Worm (Caenorhabditis elegans): ENCODE results near the gene sre-26.
"Not testable (repeated sequence)": the region's sequence is repeated elsewhere in the genome, so short reads cannot be mapped to it uniquely, and the experiment has no call there.

Gene sre-26

ce11 chrII:12420486-12420885 lies at the start of gene sre-26:
sre-26 (minus strand) TSS chrII:12420586.
- TF ChIP-seq W03F9.2 (tag; optimal IDR thresholded peaks at IDR 0.05) (no peak), dao-5 (tag; optimal IDR thresholded peaks at IDR 0.05) (no peak), him-1 (tag; optimal IDR thresholded peaks at IDR 0.05) (no peak)

ce11 chrII:12467047-12467446 lies 46.7 kb upstream of the sre-26 start, which contains the start of gene srg-16:
srg-16 (plus strand) TSS chrII:12467133.
- TF ChIP-seq dao-5 (tag; optimal IDR thresholded peaks at IDR 0.05): no peak
- no peak for TF ChIP-seq W03F9.2 (tag; optimal IDR thresholded peaks at IDR 0.05)
- no peak for TF ChIP-seq him-1 (tag; optimal IDR thresholded peaks at IDR 0.05)

- TF ChIP-seq dao-5 (tag; optimal IDR thresholded peaks at IDR 0.05) (no peak), W03F9.2 (tag; optimal IDR thresholded peaks at IDR 0.05) (no peak)
Measured at ce11 chrII:12465557-12465956, 45.2 kb upstream of the sre-26 start, which contains the start of gene sre-37. sre-37 (plus strand) TSS chrII:12465857.

- TF ChIP-seq dao-5 (tag; optimal IDR thresholded peaks at IDR 0.05) (no peak), W03F9.2 (tag; optimal IDR thresholded peaks at IDR 0.05) (no peak), him-1 (tag; optimal IDR thresholded peaks at IDR 0.05) (no peak)
Measured at ce11 chrII:12462244-12462643, 41.9 kb upstream of the sre-26 start, which contains the start of gene F15A4.2. F15A4.2 (plus strand) TSS chrII:12462544.

- TF ChIP-seq W03F9.2 (tag; optimal IDR thresholded peaks at IDR 0.05) (no peak), dao-5 (tag; optimal IDR thresholded peaks at IDR 0.05) (no peak), him-1 (tag; optimal IDR thresholded peaks at IDR 0.05) (no peak)
Measured at ce11 chrII:12460602-12461453, 40.4 kb upstream of the sre-26 start, which contains the start of gene tag-280. tag-280 (plus strand) TSS chrII:12460652.

- TF ChIP-seq W03F9.2 (tag; optimal IDR thresholded peaks at IDR 0.05) (peak; percentile 72), dao-5 (tag; optimal IDR thresholded peaks at IDR 0.05) (no peak), him-1 (tag; optimal IDR thresholded peaks at IDR 0.05) (no peak)
Measured at ce11 chrII:12459422-12459821, 39.0 kb upstream of the sre-26 start, which contains the start of gene tag-281. tag-281 (plus strand) TSS chrII:12459761.

ce11 chrII:12457275-12457674 lies 36.9 kb upstream of the sre-26 start, which contains the start of gene sre-38:
sre-38 (plus strand) TSS chrII:12457575.
- TF ChIP-seq dao-5 (tag; optimal IDR thresholded peaks at IDR 0.05) (no peak), W03F9.2 (tag; optimal IDR thresholded peaks at IDR 0.05) (no peak), him-1 (tag; optimal IDR thresholded peaks at IDR 0.05) (no peak)

- TF ChIP-seq W03F9.2 (tag; optimal IDR thresholded peaks at IDR 0.05) (no peak), dao-5 (tag; optimal IDR thresholded peaks at IDR 0.05) (no peak), him-1 (tag; optimal IDR thresholded peaks at IDR 0.05) (no peak)
Measured at ce11 chrII:12456633-12457032, 36.2 kb upstream of the sre-26 start, which contains the start of gene sre-32. sre-32 (minus strand) TSS chrII:12456733.

- TF ChIP-seq him-1 (tag; optimal IDR thresholded peaks at IDR 0.05) (no peak), W03F9.2 (tag; optimal IDR thresholded peaks at IDR 0.05) (no peak), dao-5 (tag; optimal IDR thresholded peaks at IDR 0.05) (no peak)
Measured at ce11 chrII:12452754-12453352, 32.5 kb upstream of the sre-26 start, which contains the start of the genes sre-35 and sre-33. sre-35 (minus strand) TSS chrII:12452854. sre-33 (plus strand) TSS chrII:12453302.

- no peak for TF ChIP-seq him-1 (tag; optimal IDR thresholded peaks at IDR 0.05)
- no peak for TF ChIP-seq W03F9.2 (tag; optimal IDR thresholded peaks at IDR 0.05)
- TF ChIP-seq dao-5 (tag; optimal IDR thresholded peaks at IDR 0.05): no peak
Measured at ce11 chrII:12449849-12450248, 29.5 kb upstream of the sre-26 start, which contains the start of gene sre-34. sre-34 (plus strand) TSS chrII:12450149.

- TF ChIP-seq dao-5 (tag; optimal IDR thresholded peaks at IDR 0.05): no peak
- TF ChIP-seq him-1 (tag; optimal IDR thresholded peaks at IDR 0.05): no peak
Measured at ce11 chrII:12448241-12448640, 27.9 kb upstream of the sre-26 start, which contains the start of gene srh-27. srh-27 (plus strand) TSS chrII:12448541.

ce11 chrII:12444679-12445376 lies 24.4 kb upstream of the sre-26 start, which contains the start of the genes W05H5.1 and pitr-6:
W05H5.1 (minus strand) TSS chrII:12444779.
pitr-6 (plus strand) TSS chrII:12445326.
- TF ChIP-seq him-1 (tag; optimal IDR thresholded peaks at IDR 0.05) (no peak), W03F9.2 (tag; optimal IDR thresholded peaks at IDR 0.05) (no peak), dao-5 (tag; optimal IDR thresholded peaks at IDR 0.05) (no peak)

- TF ChIP-seq him-1, dao-5, W03F9.2 (tag; optimal IDR thresholded peaks at IDR 0.05): not testable (repeated sequence)
Measured at ce11 chrII:12441164-12441563, 20.8 kb upstream of the sre-26 start, which contains the start of gene Y57A10C.10. Y57A10C.10 (minus strand) TSS chrII:12441264.

Measured in whole organism, L4/young adult.